Fruit fly (Drosophila melanogaster): ENCODE measurements around the gene Efa6.

The Efa6 gene

DNA sequence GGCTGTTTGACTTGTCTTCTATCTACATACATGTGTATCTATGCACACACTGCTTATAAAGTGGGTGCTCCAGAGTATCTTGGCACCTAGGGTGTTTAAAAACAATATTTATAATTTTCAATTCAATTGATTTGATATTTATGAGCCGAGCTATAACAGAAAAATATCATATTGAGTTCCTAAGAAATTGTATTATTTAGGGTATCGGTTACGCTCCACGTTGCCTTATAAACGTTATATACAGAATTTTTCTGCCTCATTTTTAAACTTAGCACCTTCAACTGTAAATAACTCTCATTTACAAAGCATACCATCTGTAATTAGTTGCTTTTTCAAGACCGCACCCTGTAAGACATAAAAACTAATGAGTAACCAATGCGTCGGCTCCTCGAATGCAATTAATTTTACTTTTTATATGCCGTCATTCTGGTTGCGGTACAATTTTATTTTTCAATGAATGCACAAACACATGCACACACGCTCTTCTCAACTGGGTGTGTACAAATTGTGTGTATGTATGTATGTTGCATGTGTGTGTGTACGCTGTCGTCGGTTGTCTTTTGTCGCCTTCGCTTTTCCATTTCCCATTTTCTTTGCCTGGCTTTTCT is 3.2 kb downstream of the Efa6 start (continued):
- TF ChIP-seq Camta (GFP tag; optimal IDR thresholded peaks at IDR 0.05) (peak; percentile 39), dan (GFP tag; IDR thresholded peaks at IDR 0.05) (no peak), CG31441 (GFP tag; IDR thresholded peaks at IDR 0.05) (peak; percentile 82), gsb (GFP tag; IDR thresholded peaks at IDR 0.05) (no peak), Neu2 (GFP tag; optimal IDR thresholded peaks at IDR 0.05; ENCODE audit: borderline replicate concordance) (no peak), Spps (tag; optimal IDR thresholded peaks at IDR 0.05) (peak; percentile 37), chn (GFP tag; optimal IDR thresholded peaks at IDR 0.05) (peak; percentile 60), Adf1 (GFP tag; IDR thresholded peaks at IDR 0.05) (no peak), Rfx (GFP tag; IDR thresholded peaks at IDR 0.05) (no peak), CG17359 (tag; optimal IDR thresholded peaks at IDR 0.05) (peak; percentile 47), Doc3 (GFP tag; IDR thresholded peaks at IDR 0.05; ENCODE audit: partially characterized antibody) (no peak), BEAF-32 (GFP tag; optimal IDR thresholded peaks at IDR 0.05) (no peak), CG33557 (GFP tag; optimal IDR thresholded peaks at IDR 0.05) (peak; percentile 74), wdn (GFP tag; IDR thresholded peaks at IDR 0.05) (no peak), MTF-1 (GFP tag; optimal IDR thresholded peaks at IDR 0.05; ENCODE audit: borderline replicate concordance) (peak; percentile 49), CG2116 (GFP tag; optimal IDR thresholded peaks at IDR 0.05) (peak; percentile 39), odd (GFP tag; optimal IDR thresholded peaks at IDR 0.05) (peak; percentile 61), sens (GFP tag) (peak; percentile 96), CG12659 (GFP tag; optimal IDR thresholded peaks at IDR 0.05) (peak; percentile 60), cato (GFP tag; optimal IDR thresholded peaks at IDR 0.05; ENCODE audit: borderline replicate concordance) (peak; percentile 35), CG14014 (GFP tag; IDR thresholded peaks at IDR 0.05) (no peak), fd96Cb (tag; optimal IDR thresholded peaks at IDR 0.05) (peak; percentile 79), Hmr (GFP tag; optimal IDR thresholded peaks at IDR 0.05) (peak; percentile 20), gem (tag; optimal IDR thresholded peaks at IDR 0.05) (peak; percentile 85), CG15269 (tag; optimal IDR thresholded peaks at IDR 0.05) (peak; percentile 34), tll (GFP tag; optimal IDR thresholded peaks at IDR 0.05) (no peak), CG11085 (GFP tag; IDR thresholded peaks at IDR 0.05) (no peak), Taf1 (GFP tag; IDR thresholded peaks at IDR 0.05) (no peak), B-H1 (GFP tag; IDR thresholded peaks at IDR 0.05) (no peak; the same call in 2 of the 3 replicates), ewg (GFP tag; optimal IDR thresholded peaks at IDR 0.05) (peak; percentile 62), CG34376 (GFP tag; optimal IDR thresholded peaks at IDR 0.05) (no peak), CG12155 (GFP tag; optimal IDR thresholded peaks at IDR 0.05) (peak; percentile 13), CG7987 (GFP tag; optimal IDR thresholded peaks at IDR 0.05) (no peak), CG30020 (tag; optimal IDR thresholded peaks at IDR 0.05) (peak; percentile 20), CG11695 (GFP tag; IDR thresholded peaks at IDR 0.05) (no peak), CG8359 (GFP tag; optimal IDR thresholded peaks at IDR 0.05; ENCODE audit: borderline replicate concordance) (peak; percentile 63), Awh (GFP tag; IDR thresholded peaks at IDR 0.05) (0 out of 2 replicates have a peak, but pooled peaks have one; percentile 14), Ravus (GFP tag; IDR thresholded peaks at IDR 0.05) (no peak), gce (GFP tag; IDR thresholded peaks at IDR 0.05) (no peak), CG9437 (GFP tag; optimal IDR thresholded peaks at IDR 0.05) (peak; percentile 70), CG6654 (GFP tag; optimal IDR thresholded peaks at IDR 0.05) (peak; percentile 36), Ssrp (tag; optimal IDR thresholded peaks at IDR 0.05) (peak; percentile 86), CG12236 (GFP tag; optimal IDR thresholded peaks at IDR 0.05) (no peak), dm (GFP tag; optimal IDR thresholded peaks at IDR 0.05) (peak; percentile 9), Sox100B (GFP tag; optimal IDR thresholded peaks at IDR 0.05) (peak; percentile 81), CG2889 (GFP tag; IDR thresholded peaks at IDR 0.05) (no peak), CG18599 (GFP tag; optimal IDR thresholded peaks at IDR 0.05) (peak; percentile 22), CG9727 (GFP tag; optimal IDR thresholded peaks at IDR 0.05) (peak; percentile 83), hbn (GFP tag; IDR thresholded peaks at IDR 0.05; ENCODE audit: partially characterized antibody) (no peak)
